Worm (Caenorhabditis elegans): Measurements from ENCODE around the gene F57B9.1.

ce11 chrIII:6945319-6945718 lies 16.6 kb upstream of the F57B9.1 start:
- TF ChIP-seq lin-13 (GFP tag; optimal IDR thresholded peaks at IDR 0.05), result no peak
- no peak for TF ChIP-seq nhr-77 (tag; optimal IDR thresholded peaks at IDR 0.05)
- TF ChIP-seq unc-62 (GFP tag; optimal IDR thresholded peaks at IDR 0.05), result no peak
